Worm (Caenorhabditis elegans): ENCODE data around the gene irk-1.

DNA sequence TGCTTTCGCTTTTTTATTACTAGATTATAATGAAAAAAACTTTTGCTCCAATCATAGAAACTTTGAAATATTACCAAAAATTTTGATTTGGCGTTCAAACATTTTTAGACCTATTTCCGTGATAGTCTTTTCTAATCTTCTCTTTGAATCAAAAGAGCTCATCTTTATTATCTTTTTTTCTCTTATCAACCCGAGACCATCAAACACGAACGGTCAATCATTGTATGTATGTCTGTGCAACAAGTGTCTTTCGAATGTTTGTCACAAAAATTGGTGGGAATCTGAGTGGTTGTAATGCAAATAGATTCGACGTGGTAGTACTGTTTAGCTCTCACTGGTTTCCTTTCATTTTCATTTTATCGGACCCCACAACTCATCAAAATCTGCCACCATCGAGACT is 21.9 kb upstream of the irk-1 start, which contains the start of gene M03A8.3:
- no peak for TF ChIP-seq egl-27 (tag; optimal IDR thresholded peaks at IDR 0.05)
- no peak for TF ChIP-seq zfp-3 (GFP tag; conservative IDR thresholded peaks at IDR 0.05)
- TF ChIP-seq pha-4 (GFP tag; IDR thresholded peaks at IDR 0.05), result no peak
- TF ChIP-seq pha-4 (tag; optimal IDR thresholded peaks at IDR 0.05), result no peak
- TF ChIP-seq ceh-82 (tag; optimal IDR thresholded peaks at IDR 0.05), result no peak
- TF ChIP-seq F49E8.2 (tag; optimal IDR thresholded peaks at IDR 0.05; ENCODE audit: borderline replicate concordance), result no peak
- TF ChIP-seq Y105C5A.15 (GFP tag; IDR thresholded peaks at IDR 0.05), result no peak
- TF ChIP-seq cey-2 (tag; optimal IDR thresholded peaks at IDR 0.05; ENCODE audit: borderline replicate concordance, insufficient read depth), result no peak
- TF ChIP-seq madf-9 (GFP tag; conservative IDR thresholded peaks at IDR 0.05), result no peak
- TF ChIP-seq mxl-3 (GFP tag; optimal IDR thresholded peaks at IDR 0.05), result no peak
- TF ChIP-seq skn-1 (tag; optimal IDR thresholded peaks at IDR 0.05), result no peak
- no peak for TF ChIP-seq aly-2 (tag; optimal IDR thresholded peaks at IDR 0.05)
- TF ChIP-seq nhr-41 (GFP tag; IDR thresholded peaks at IDR 0.05), result no peak
- no peak for TF ChIP-seq ZK546.5 (tag; optimal IDR thresholded peaks at IDR 0.05)

Data from whole organism, L4 larva.